Worm (Caenorhabditis elegans): ENCODE results near the gene Y60C6A.3.

- no peak for TF ChIP-seq zip-5 (tag; optimal IDR thresholded peaks at IDR 0.05)
- TF ChIP-seq madf-2 (tag; optimal IDR thresholded peaks at IDR 0.05) = no peak
- no peak for TF ChIP-seq lim-6 (tag; optimal IDR thresholded peaks at IDR 0.05)
- no peak for TF ChIP-seq pros-1 (tag; optimal IDR thresholded peaks at IDR 0.05)
- TF ChIP-seq nfya-1 (tag; optimal IDR thresholded peaks at IDR 0.05) = no peak
- no peak for TF ChIP-seq unc-86 (tag; optimal IDR thresholded peaks at IDR 0.05)
- no peak for TF ChIP-seq sox-4 (tag; optimal IDR thresholded peaks at IDR 0.05)
Measured at ce11 chrV:4834277-4834676, 48.7 kb downstream of the Y60C6A.3 start, which contains the start of gene C37H5.14.
